Fruit fly (Drosophila melanogaster) whole organism, prepupa: ENCODE data around the gene colt.

Source experiments
- Blimp-1 ChIP-seq: fragments of 200-800 bp; sonication (Bioruptor generic); optimal IDR thresholded peaks from 3 replicates; lab custom pipeline; 2017; ENCODE audit warnings: missing biosample characterization, missing genetic modification characterization, mild to moderate bottlenecking, moderate library complexity, missing genetic modification reagents
- CG10669 ChIP-seq: fragments of 200-800 bp; sonication (Bioruptor generic); optimal IDR thresholded peaks from 3 replicates; lab custom pipeline; 2018; ENCODE audit warnings: missing biosample characterization, mild to moderate bottlenecking, missing genetic modification characterization, moderate library complexity
- CG11294 ChIP-seq: fragments of 200-800 bp; sonication (Bioruptor generic); IDR thresholded peaks from 2 replicates; pipeline ENCODE4 v1.3.6; 2022; ENCODE audit warnings: missing biosample characterization, missing genetic modification characterization
- CG11902 ChIP-seq: fragments of 200-800 bp; sonication (Bioruptor generic); optimal IDR thresholded peaks from 3 replicates; lab custom pipeline; 2016; ENCODE audit warnings: missing biosample characterization, missing genetic modification characterization
- CG15336 ChIP-seq: fragments of 200-800 bp; sonication (Bioruptor generic); IDR thresholded peaks from 2 replicates; pipeline ENCODE4 v1.3.6; 2022; ENCODE audit warnings: missing biosample characterization, missing genetic modification characterization
- CG1621 ChIP-seq: fragments of 200-800 bp; sonication (Bioruptor generic); optimal IDR thresholded peaks from 3 replicates; lab custom pipeline; 2018; ENCODE audit warnings: missing biosample characterization, mild to moderate bottlenecking, missing genetic modification characterization
- CG3032 ChIP-seq: fragments of 200-800 bp; optimal IDR thresholded peaks from 2 replicates; lab custom pipeline; 2019; ENCODE audit warnings: missing biosample characterization, mild to moderate bottlenecking, missing genetic modification characterization, moderate library complexity
- CG31627 ChIP-seq: fragments of 200-800 bp; sonication (Bioruptor generic); optimal IDR thresholded peaks from 3 replicates; lab custom pipeline; 2016; ENCODE audit warnings: missing biosample characterization, missing genetic modification characterization
- CG32006 ChIP-seq: fragments of 200-800 bp; sonication (Bioruptor generic); optimal IDR thresholded peaks from 3 replicates; lab custom pipeline; 2017; ENCODE audit warnings: missing biosample characterization, mild to moderate bottlenecking, missing genetic modification characterization
- CG34406 ChIP-seq: fragments of 200-800 bp; sonication (Bioruptor generic); optimal IDR thresholded peaks from 3 replicates; lab custom pipeline; 2016; ENCODE audit warnings: missing biosample characterization, missing genetic modification characterization
- CG3919 ChIP-seq: fragments of 200-800 bp; sonication (Bioruptor generic); optimal IDR thresholded peaks from 3 replicates; lab custom pipeline; 2016; ENCODE audit warnings: missing biosample characterization, missing genetic modification characterization
- CG4318 ChIP-seq: fragments of 200-800 bp; sonication (Bioruptor generic); optimal IDR thresholded peaks from 3 replicates; lab custom pipeline; 2017; ENCODE audit warnings: missing biosample characterization, mild to moderate bottlenecking, missing genetic modification characterization
- CG6163 ChIP-seq: fragments of 200-800 bp; sonication (Bioruptor generic); IDR thresholded peaks from 3 replicates; pipeline ENCODE4 v1.3.6; 2022; ENCODE audit warnings: missing biosample characterization, missing genetic modification characterization
- CG6276 ChIP-seq: fragments of 200-800 bp; sonication (Bioruptor generic); optimal IDR thresholded peaks from 2 replicates; lab custom pipeline; 2017; ENCODE audit warnings: missing biosample characterization, mild to moderate bottlenecking, missing genetic modification characterization
- CG6792 ChIP-seq: fragments of 200-800 bp; sonication (Bioruptor generic); optimal IDR thresholded peaks from 3 replicates; lab custom pipeline; 2016; ENCODE audit warnings: missing biosample characterization, missing genetic modification characterization
- CG6808 ChIP-seq: fragments of 200-800 bp; sonication (Bioruptor generic); optimal IDR thresholded peaks from 3 replicates; lab custom pipeline; 2017; ENCODE audit warnings: missing biosample characterization, missing genetic modification characterization, mild to moderate bottlenecking, moderate library complexity, missing genetic modification reagents
- CG6854 ChIP-seq: fragments of 200-800 bp; sonication (Bioruptor generic); optimal IDR thresholded peaks from 2 replicates; lab custom pipeline; 2017; ENCODE audit warnings: missing biosample characterization, mild to moderate bottlenecking, missing genetic modification characterization
- CG7368 ChIP-seq: fragments of 200-800 bp; sonication (Bioruptor generic); optimal IDR thresholded peaks from 3 replicates; lab custom pipeline; 2016; ENCODE audit warnings: missing biosample characterization, missing genetic modification characterization
- CG8319 ChIP-seq: fragments of 200-800 bp; sonication (Bioruptor generic); optimal IDR thresholded peaks from 3 replicates; lab custom pipeline; 2016; ENCODE audit warnings: missing biosample characterization, missing genetic modification characterization
- CG9139 ChIP-seq: fragments of 200-800 bp; sonication (Bioruptor generic); optimal IDR thresholded peaks from 3 replicates; lab custom pipeline; 2017; ENCODE audit warnings: missing biosample characterization, mild to moderate bottlenecking, missing genetic modification characterization
- Eip75B ChIP-seq: fragments of 200-800 bp; sonication (Bioruptor generic); optimal IDR thresholded peaks from 3 replicates; lab custom pipeline; 2016; ENCODE audit warnings: missing biosample characterization, missing genetic modification characterization
- Eip93F ChIP-seq: fragments of 200-800 bp; sonication (Bioruptor generic); optimal IDR thresholded peaks from 2 replicates; lab custom pipeline; 2016; ENCODE audit warnings: missing biosample characterization, mild to moderate bottlenecking, missing genetic modification characterization
- Gug ChIP-seq: fragments of 200-800 bp; sonication (Bioruptor generic); IDR thresholded peaks from 2 replicates; pipeline ENCODE4 v1.3.6; 2022; ENCODE audit warnings: missing biosample characterization, missing genetic modification characterization
- Hr38 ChIP-seq: sonication (Bioruptor generic); optimal IDR thresholded peaks from 2 replicates; lab custom pipeline; 2016; ENCODE audit warnings: missing biosample characterization, missing genetic modification characterization
- Hr39 ChIP-seq: fragments of 200-800 bp; sonication (Bioruptor generic); optimal IDR thresholded peaks from 2 replicates; lab custom pipeline; 2016; ENCODE audit warnings: missing biosample characterization, missing genetic modification characterization
- Lpt ChIP-seq: fragments of 200-800 bp; sonication (Bioruptor generic); optimal IDR thresholded peaks from 3 replicates; lab custom pipeline; 2016; ENCODE audit warnings: missing biosample characterization, missing genetic modification characterization
- Met ChIP-seq: fragments of 200-800 bp; sonication (Bioruptor generic); optimal IDR thresholded peaks from 3 replicates; lab custom pipeline; 2016; ENCODE audit warnings: missing biosample characterization, missing genetic modification characterization
- Smox ChIP-seq: fragments of 200-800 bp; sonication (Bioruptor generic); optimal IDR thresholded peaks from 3 replicates; lab custom pipeline; 2016; ENCODE audit warnings: missing biosample characterization, missing genetic modification characterization
- Sox102F ChIP-seq: fragments of 200-800 bp; sonication (Bioruptor generic); optimal IDR thresholded peaks from 2 replicates; lab custom pipeline; 2016; ENCODE audit warnings: missing biosample characterization, mild to moderate bottlenecking, missing genetic modification characterization
- Sox14 ChIP-seq: fragments of 200-800 bp; sonication (Bioruptor generic); optimal IDR thresholded peaks from 3 replicates; lab custom pipeline; 2016; ENCODE audit warnings: missing biosample characterization, missing genetic modification characterization
- Sox15 ChIP-seq: fragments of 200-800 bp; sonication (Bioruptor generic); optimal IDR thresholded peaks from 3 replicates; lab custom pipeline; 2016; ENCODE audit warnings: missing biosample characterization, missing genetic modification characterization
- achi ChIP-seq: fragments of 200-800 bp; sonication (Bioruptor generic); optimal IDR thresholded peaks from 3 replicates; lab custom pipeline; 2016; ENCODE audit warnings: missing biosample characterization, missing genetic modification characterization
- dac ChIP-seq: fragments of 200-800 bp; sonication (Bioruptor generic); optimal IDR thresholded peaks from 2 replicates; lab custom pipeline; 2017; ENCODE audit warnings: missing biosample characterization, mild to moderate bottlenecking, missing genetic modification characterization
- dsx ChIP-seq: fragments of 200-800 bp; optimal IDR thresholded peaks from 3 replicates; lab custom pipeline; 2019; ENCODE audit warnings: missing biosample characterization, mild to moderate bottlenecking, missing genetic modification characterization, moderate library complexity; ENCODE audit not compliant: poor library complexity, severe bottlenecking
- eg ChIP-seq: fragments of 200-800 bp; sonication (Bioruptor generic); IDR thresholded peaks from 3 replicates; pipeline ENCODE4 v1.3.6; 2022; ENCODE audit warnings: missing biosample characterization, missing genetic modification characterization
- esn ChIP-seq: fragments of 200-800 bp; sonication (Bioruptor generic); optimal IDR thresholded peaks from 2 replicates; lab custom pipeline; 2016; ENCODE audit warnings: missing biosample characterization, mild to moderate bottlenecking, missing genetic modification characterization, moderate library complexity
- fd59A ChIP-seq: fragments of 200-800 bp; sonication (Bioruptor generic); optimal IDR thresholded peaks from 2 replicates; lab custom pipeline; 2017; ENCODE audit warnings: missing biosample characterization, mild to moderate bottlenecking, missing genetic modification characterization, missing genetic modification reagents
- fd85E ChIP-seq: fragments of 200-800 bp; sonication (Bioruptor generic); optimal IDR thresholded peaks from 3 replicates; lab custom pipeline; 2016; ENCODE audit warnings: missing biosample characterization, missing genetic modification characterization
- fkh ChIP-seq: fragments of 200-800 bp; sonication (Bioruptor generic); optimal IDR thresholded peaks from 3 replicates; lab custom pipeline; 2017; ENCODE audit warnings: missing biosample characterization, mild to moderate bottlenecking, missing genetic modification characterization, moderate library complexity
- spab ChIP-seq: fragments of 200-800 bp; sonication (Bioruptor generic); optimal IDR thresholded peaks from 2 replicates; lab custom pipeline; 2017; ENCODE audit warnings: missing biosample characterization, mild to moderate bottlenecking, missing genetic modification characterization, missing genetic modification reagents
- ss ChIP-seq, 2 experiments: fragments of 200-800 bp; sonication (Bioruptor generic); optimal IDR thresholded peaks; 2 replicates in 1 of 2; 3 replicates in 1 of 2; lab custom pipeline; 2017 to 2018; ENCODE audit warnings: mild to moderate bottlenecking in 2 of 2, missing biosample characterization in 2 of 2, missing genetic modification characterization in 2 of 2, moderate library complexity in 1 of 2
- svp ChIP-seq: fragments of 200-800 bp; sonication (Bioruptor generic); peaks from one replicate; lab custom pipeline; 2016; ENCODE audit warnings: missing biosample characterization, missing genetic modification characterization
- topi ChIP-seq: fragments of 200-800 bp; sonication (Bioruptor generic); optimal IDR thresholded peaks from 3 replicates; lab custom pipeline; 2016; ENCODE audit warnings: missing biosample characterization, missing genetic modification characterization
- vri ChIP-seq: fragments of 200-800 bp; sonication (Bioruptor generic); optimal IDR thresholded peaks from 3 replicates; lab custom pipeline; 2016; ENCODE audit warnings: missing biosample characterization, mild to moderate bottlenecking, missing genetic modification characterization

Gene colt

DNA sequence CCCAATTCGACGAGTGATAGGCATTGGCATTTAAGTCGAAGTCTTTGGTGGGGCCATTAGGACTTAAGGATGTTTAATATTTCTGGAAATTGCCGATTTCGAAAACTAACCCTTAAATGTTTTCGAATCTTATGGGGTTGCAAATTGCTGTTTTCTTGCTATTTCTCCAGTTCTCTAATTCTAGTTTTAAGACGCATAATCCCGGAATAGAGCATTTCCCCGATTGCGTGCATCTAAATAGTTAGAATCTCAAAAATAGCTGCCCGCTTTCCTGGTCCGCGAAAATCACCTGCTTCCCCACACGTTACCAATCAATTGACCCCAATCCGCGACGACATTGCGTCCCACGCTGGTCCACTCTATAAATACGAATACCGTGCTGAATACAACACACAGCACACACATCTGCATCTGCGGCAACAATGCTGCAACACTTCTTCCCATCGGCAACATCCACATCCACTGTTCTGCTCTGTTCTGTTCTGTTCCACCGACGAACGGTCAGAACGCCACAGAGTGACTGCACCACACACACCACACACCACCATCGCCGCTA lies 17.9 kb downstream of the colt start, which contains the start of gene Bacc (continued):
- TF ChIP-seq Eip75B (GFP tag; lab: Kevin White, UChicago) = peak; percentile 99
- peak; percentile 56 for TF ChIP-seq Hr38 (GFP tag; lab: Kevin White, UChicago)
- TF ChIP-seq fkh = peak; percentile 14
- TF ChIP-seq eg = no peak
- TF ChIP-seq CG6276 (GFP tag; lab: Kevin White, UChicago) = peak; percentile 99
- peak; percentile 98 for TF ChIP-seq CG3032
- TF ChIP-seq dsx (GFP tag; lab: Kevin White, UChicago) = peak; percentile 91
- TF ChIP-seq svp (GFP tag; lab: Kevin White, UChicago) = peak; percentile 99
- peak; percentile 93 for TF ChIP-seq Blimp-1
- TF ChIP-seq CG3919 (GFP tag; lab: Kevin White, UChicago) = peak; percentile 98
- peak; percentile 96 for TF ChIP-seq CG7368 (GFP tag; lab: Kevin White, UChicago)
- TF ChIP-seq CG6808 (GFP tag; lab: Kevin White, UChicago) = peak; percentile 99
- TF ChIP-seq CG8319 (GFP tag; lab: Kevin White, UChicago) = peak; percentile 96
- peak; percentile 99 for TF ChIP-seq esn
- peak; percentile 96 for TF ChIP-seq Sox15
- peak; percentile 99 for TF ChIP-seq CG32006 (GFP tag; lab: Kevin White, UChicago)
- TF ChIP-seq achi (GFP tag; lab: Kevin White, UChicago) = peak; percentile 97
- no peak for TF ChIP-seq CG6163
- no peak for TF ChIP-seq CG11294
- peak; percentile 94 for TF ChIP-seq CG9139 (GFP tag; lab: Kevin White, UChicago)
- peak; percentile 97 for TF ChIP-seq CG31627 (GFP tag; lab: Kevin White, UChicago)
- TF ChIP-seq CG1621 (tag; lab: Kevin White, UChicago) = peak; percentile 93
- TF ChIP-seq CG15336 (GFP tag; lab: Robert Waterston, UW) = no peak
- TF ChIP-seq Smox = peak; percentile 98
- peak; percentile 97 for TF ChIP-seq CG34406
- TF ChIP-seq Sox102F (GFP tag; lab: Kevin White, UChicago) = peak; percentile 98
- peak; percentile 98 for TF ChIP-seq CG4318 (GFP tag; lab: Kevin White, UChicago)

DNA sequence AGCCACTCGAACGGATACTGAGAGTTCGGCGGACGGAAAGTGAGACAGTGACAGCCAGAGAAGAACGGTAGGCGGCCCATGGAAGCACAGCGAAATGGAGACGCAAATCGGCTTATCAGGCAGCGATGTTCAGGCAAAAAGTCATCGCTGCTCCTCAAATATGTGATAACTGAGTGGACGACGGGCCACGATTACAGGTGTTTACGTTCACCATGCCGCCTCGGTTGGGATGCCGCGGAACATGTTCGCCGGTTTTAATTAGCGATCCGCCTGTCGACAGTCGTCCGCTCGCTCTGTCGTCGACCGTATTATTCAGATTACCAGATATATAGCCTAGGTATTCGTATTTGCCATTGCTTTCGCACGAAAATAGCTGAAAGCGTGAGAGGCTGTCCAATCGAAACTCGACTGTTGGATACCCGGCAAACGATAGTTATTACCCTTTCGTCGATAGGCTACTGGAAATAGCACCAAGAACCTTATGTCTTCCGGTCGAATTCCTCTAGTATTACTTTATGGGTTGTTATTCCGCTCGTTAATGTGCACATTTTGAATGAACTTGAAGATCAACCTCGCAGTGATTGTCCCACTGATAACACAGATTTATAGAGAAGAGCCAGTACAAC lies 18.7 kb downstream of the colt start:
- no peak for TF ChIP-seq Sox14 (GFP tag; lab: Kevin White, UChicago)
- TF ChIP-seq ss (GFP tag; optimal IDR thresholded peaks at IDR 0.05; lab: Kevin White, UChicago) = peak in 1 of 2 experiments; percentile 34
- TF ChIP-seq svp (GFP tag; lab: Kevin White, UChicago) = peak; percentile 69
- TF ChIP-seq Met (GFP tag; lab: Kevin White, UChicago) = no peak
- no peak for TF ChIP-seq Sox102F (GFP tag; lab: Kevin White, UChicago)
- peak; percentile 28 for TF ChIP-seq Eip93F
- peak; percentile 29 for TF ChIP-seq fkh
- TF ChIP-seq CG1621 (tag; lab: Kevin White, UChicago) = no peak
- peak; percentile 86 for TF ChIP-seq vri (GFP tag; lab: Kevin White, UChicago)

DNA sequence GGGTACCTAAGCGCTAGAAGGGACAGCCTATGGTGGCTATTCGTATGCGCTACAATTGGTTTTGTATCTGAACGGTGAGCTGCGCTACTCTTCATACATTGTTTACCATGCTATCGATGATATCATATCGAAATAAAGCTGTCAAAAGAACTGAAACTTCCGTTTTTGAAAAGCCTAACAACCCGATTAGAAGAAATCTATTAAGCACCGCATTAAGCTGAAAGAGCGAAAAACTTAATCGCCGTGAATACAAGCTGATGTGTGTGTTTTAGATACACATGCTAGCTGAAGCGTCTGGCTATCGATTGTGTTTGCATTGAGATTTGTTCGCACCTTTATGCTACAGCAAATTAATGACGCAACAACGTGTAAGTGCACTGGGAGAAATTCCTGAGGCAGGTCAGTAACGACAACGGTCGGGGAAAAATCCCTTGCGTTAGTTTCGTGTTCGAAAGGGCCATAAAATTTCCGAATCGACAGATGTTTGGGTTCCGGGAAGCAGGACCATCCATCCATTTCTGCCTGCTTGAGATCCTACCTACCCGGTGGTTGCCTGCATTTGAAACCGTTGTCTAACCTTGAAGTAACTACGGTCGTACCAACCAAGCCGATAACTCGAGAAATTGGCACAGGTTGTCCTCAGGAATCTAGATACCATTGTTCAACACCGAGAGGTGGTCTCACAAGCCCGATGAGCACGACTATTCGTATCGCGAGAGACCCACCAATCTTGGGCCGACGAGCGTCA lies 19.4 kb downstream of the colt start:
- no peak for TF ChIP-seq CG11902 (GFP tag; lab: Kevin White, UChicago)
- peak; percentile 15 for TF ChIP-seq CG31627 (GFP tag; lab: Kevin White, UChicago)
- TF ChIP-seq fd85E (GFP tag; lab: Kevin White, UChicago) = no peak
- TF ChIP-seq fd59A (GFP tag; lab: Kevin White, UChicago) = peak; percentile 23
- peak; percentile 24 for TF ChIP-seq esn
- TF ChIP-seq CG6854 (GFP tag; lab: Kevin White, UChicago) = no peak
- no peak for TF ChIP-seq Gug (GFP tag; lab: Robert Waterston, UW)
- peak; percentile 6 for TF ChIP-seq CG10669
- peak; percentile 46 for TF ChIP-seq Lpt (GFP tag; lab: Kevin White, UChicago)
- TF ChIP-seq Blimp-1 = no peak
- no peak for TF ChIP-seq spab (GFP tag; lab: Kevin White, UChicago)
- TF ChIP-seq Hr39 (GFP tag; lab: Kevin White, UChicago) = no peak
- no peak for TF ChIP-seq svp (GFP tag; lab: Kevin White, UChicago)
- peak; percentile 15 for TF ChIP-seq vri (GFP tag; lab: Kevin White, UChicago)
- TF ChIP-seq topi (GFP tag; lab: Kevin White, UChicago) = no peak
- TF ChIP-seq CG6792 (GFP tag; lab: Kevin White, UChicago) = peak; percentile 40
- peak; percentile 70 for TF ChIP-seq CG3919 (GFP tag; lab: Kevin White, UChicago)
- TF ChIP-seq dac (GFP tag; lab: Kevin White, UChicago) = peak; percentile 43
- TF ChIP-seq fkh = peak; percentile 90
- TF ChIP-seq CG15336 (GFP tag; lab: Robert Waterston, UW) = no peak
- peak; percentile 47 for TF ChIP-seq Sox14 (GFP tag; lab: Kevin White, UChicago)
- peak; percentile 75 for TF ChIP-seq dsx (GFP tag; lab: Kevin White, UChicago)
